Worm (Caenorhabditis elegans): Measurements from ENCODE around the gene ZK546.2.

ZK546.2 gene

ce11 chrII:4942397-4942796 lies 3.4 kb upstream of the ZK546.2 start (continued):
- TF ChIP-seq egl-27 (tag; optimal IDR thresholded peaks at IDR 0.05) (no peak), nhr-90 (tag; optimal IDR thresholded peaks at IDR 0.05; ENCODE audit: poor library complexity) (peak; percentile 55), ztf-11 (tag; optimal IDR thresholded peaks at IDR 0.05) (no peak), unc-98 (GFP tag; IDR thresholded peaks at IDR 0.05) (no peak), C04F5.9 (tag; optimal IDR thresholded peaks at IDR 0.05) (no peak), pag-3 (tag; optimal IDR thresholded peaks at IDR 0.05; ENCODE audit: borderline replicate concordance, insufficient read depth) (no peak), dpl-1 (GFP tag; optimal IDR thresholded peaks at IDR 0.05) (peak in 2 of 3 experiments; percentile 6 to 36), snu-23 (GFP tag; optimal IDR thresholded peaks at IDR 0.05) (peak; percentile 66), lin-35 (GFP tag; optimal IDR thresholded peaks at IDR 0.05) (peak; percentile 14 to 62), ama-1 (optimal IDR thresholded peaks at IDR 0.05) (peak; percentile 62), efl-3 (GFP tag; optimal IDR thresholded peaks at IDR 0.05) (peak; percentile 31), rnt-1 (tag; optimal IDR thresholded peaks at IDR 0.05) (peak; percentile 74), sup-37 (GFP tag; optimal IDR thresholded peaks at IDR 0.05) (no peak), nhr-11 (tag; optimal IDR thresholded peaks at IDR 0.05) (no peak), aha-1 (tag; optimal IDR thresholded peaks at IDR 0.05) (no peak), ceh-82 (tag; optimal IDR thresholded peaks at IDR 0.05) (peak in 2 of 3 experiments; percentile 16 to 23), blmp-1 (tag; optimal IDR thresholded peaks at IDR 0.05) (no peak), C16A3.4 (tag; optimal IDR thresholded peaks at IDR 0.05) (peak; percentile 72), isw-1 (GFP tag; IDR thresholded peaks at IDR 0.05) (no peak), Y116A8C.19 (tag; optimal IDR thresholded peaks at IDR 0.05; ENCODE audit: borderline replicate concordance) (no peak), mdl-1 (tag; optimal IDR thresholded peaks at IDR 0.05) (peak in 1 of 2 experiments; percentile 64), sox-4 (tag; optimal IDR thresholded peaks at IDR 0.05) (no peak), nhr-71 (tag; optimal IDR thresholded peaks at IDR 0.05) (peak; percentile 57), nhr-84 (tag; optimal IDR thresholded peaks at IDR 0.05) (no peak), elt-3 (tag; optimal IDR thresholded peaks at IDR 0.05) (peak in 2 of 6 experiments; percentile 12 to 50), zip-4 (GFP tag; optimal IDR thresholded peaks at IDR 0.05) (peak; percentile 23), zag-1 (tag; optimal IDR thresholded peaks at IDR 0.05) (no peak), fos-1 (tag; optimal IDR thresholded peaks at IDR 0.05) (no peak), hlh-4 (tag; optimal IDR thresholded peaks at IDR 0.05) (no peak), aly-2 (tag; optimal IDR thresholded peaks at IDR 0.05) (no peak)

ce11 chrII:4942829-4943228 lies 3.0 kb upstream of the ZK546.2 start:
- TF ChIP-seq C04F5.9 (tag; optimal IDR thresholded peaks at IDR 0.05) (no peak), elt-3 (tag; optimal IDR thresholded peaks at IDR 0.05) (peak in 1 of 6 experiments; percentile 32), tlp-1 (tag; optimal IDR thresholded peaks at IDR 0.05) (peak; percentile 83), lsy-2 (tag; optimal IDR thresholded peaks at IDR 0.05) (no peak), elt-2 (tag; optimal IDR thresholded peaks at IDR 0.05) (peak; percentile 94)

ce11 chrII:4943849-4944248 lies 2.0 kb upstream of the ZK546.2 start, which contains the start of gene mdt-4:
mdt-4 (minus strand) TSS chrII:4943949.
- TF ChIP-seq ztf-4 (tag; optimal IDR thresholded peaks at IDR 0.05): no peak
- no peak for TF ChIP-seq unc-62 (GFP tag; optimal IDR thresholded peaks at IDR 0.05)
- no peak for TF ChIP-seq swsn-7 (tag; optimal IDR thresholded peaks at IDR 0.05)
- no peak for TF ChIP-seq C16A3.4 (tag; optimal IDR thresholded peaks at IDR 0.05)
- no peak for TF ChIP-seq unc-98 (GFP tag; IDR thresholded peaks at IDR 0.05)
- TF ChIP-seq ces-1 (GFP tag; optimal IDR thresholded peaks at IDR 0.05): no peak
- TF ChIP-seq sptf-1 (tag; optimal IDR thresholded peaks at IDR 0.05): no peak
- no peak for TF ChIP-seq aha-1 (tag; optimal IDR thresholded peaks at IDR 0.05)
- TF ChIP-seq C04F5.9 (tag; optimal IDR thresholded peaks at IDR 0.05): no peak
- no peak for TF ChIP-seq snu-23 (GFP tag; optimal IDR thresholded peaks at IDR 0.05)
- no peak for TF ChIP-seq lin-39 (tag; optimal IDR thresholded peaks at IDR 0.05)
- no peak for TF ChIP-seq mep-1 (tag; optimal IDR thresholded peaks at IDR 0.05)
- no peak for TF ChIP-seq egl-13 (tag; optimal IDR thresholded peaks at IDR 0.05)
- TF ChIP-seq jun-1 (tag; optimal IDR thresholded peaks at IDR 0.05): no peak
- TF ChIP-seq zip-4 (GFP tag; optimal IDR thresholded peaks at IDR 0.05): no peak
- TF ChIP-seq nhr-20 (tag; optimal IDR thresholded peaks at IDR 0.05): no peak
- TF ChIP-seq ztf-11 (tag; optimal IDR thresholded peaks at IDR 0.05): no peak

Data from whole organism, L1 larva.